Fruit fly (Drosophila melanogaster): ENCODE data around the gene FER.

Gene FER

DNA sequence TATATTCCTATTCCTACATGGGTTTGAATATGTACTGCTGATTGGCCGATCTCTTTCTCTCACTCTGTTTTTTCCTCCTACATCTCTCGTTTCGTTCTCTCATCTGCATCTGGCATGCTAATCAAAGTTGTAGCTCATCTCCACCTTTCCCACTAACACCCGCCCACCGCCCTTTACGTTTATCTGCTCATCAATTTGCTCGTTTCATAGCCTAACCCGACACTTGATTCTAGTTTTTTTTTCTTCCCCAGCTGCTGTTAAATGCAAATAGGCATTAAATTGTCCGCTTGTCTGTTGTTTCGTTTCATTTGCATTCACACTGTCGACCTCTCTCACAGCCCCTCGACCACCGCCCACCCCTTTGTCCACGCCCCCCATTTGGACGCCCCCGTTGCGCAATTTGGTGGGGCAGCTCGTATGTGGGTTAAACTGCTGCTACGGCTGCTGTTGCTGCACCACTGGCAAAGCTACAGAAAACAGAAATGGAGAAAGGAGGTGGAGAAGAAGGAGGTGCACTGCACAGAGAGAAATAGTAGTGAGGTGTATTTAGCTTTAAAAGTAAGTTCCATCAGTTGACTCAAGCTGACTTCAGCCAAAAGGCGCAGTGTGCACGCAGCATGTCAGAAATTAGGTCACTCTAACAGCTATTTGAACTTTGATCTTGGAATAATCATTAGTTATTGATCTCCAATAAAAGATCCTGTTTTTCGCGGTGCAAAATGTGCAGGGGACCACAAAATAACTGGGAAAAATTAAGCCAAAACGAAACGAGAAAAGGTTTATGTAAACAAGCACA, 26.3 kb upstream of the FER start (continued):
- TF ChIP-seq abd-A (tag; optimal IDR thresholded peaks at IDR 0.05), result peak; percentile 34
- TF ChIP-seq phol (tag; optimal IDR thresholded peaks at IDR 0.05), result peak; percentile 27
- no peak for TF ChIP-seq CG33213 (GFP tag; optimal IDR thresholded peaks at IDR 0.05)
- peak; percentile 59 for TF ChIP-seq Drgx (GFP tag; IDR thresholded peaks at IDR 0.05)
- no peak for TF ChIP-seq fd3F (GFP tag; optimal IDR thresholded peaks at IDR 0.05)
- TF ChIP-seq Sox100B (GFP tag; optimal IDR thresholded peaks at IDR 0.05), result no peak
- peak; percentile 41; the same call in 2 of the 3 replicates for TF ChIP-seq row (GFP tag; IDR thresholded peaks at IDR 0.05)
- no peak for TF ChIP-seq mld (GFP tag; IDR thresholded peaks at IDR 0.05; ENCODE audit: partially characterized antibody)
- TF ChIP-seq CG1233 (GFP tag; optimal IDR thresholded peaks at IDR 0.05), result no peak
- peak; percentile 9 for TF ChIP-seq CG2712 (tag; optimal IDR thresholded peaks at IDR 0.05)
- TF ChIP-seq unpg (GFP tag; optimal IDR thresholded peaks at IDR 0.05), result no peak
- TF ChIP-seq Oli (tag; optimal IDR thresholded peaks at IDR 0.05), result peak; percentile 31
- TF ChIP-seq ash1 (GFP tag; optimal IDR thresholded peaks at IDR 0.05), result no peak
- no peak for TF ChIP-seq grn (GFP tag; optimal IDR thresholded peaks at IDR 0.05)
- TF ChIP-seq zfh1 (GFP tag; IDR thresholded peaks at IDR 0.05), result peak; percentile 50; the same call in 1 of the 3 replicates
- no peak for TF ChIP-seq CG4360 (GFP tag; IDR thresholded peaks at IDR 0.05)
- peak; percentile 14 for TF ChIP-seq fd96Cb (tag; optimal IDR thresholded peaks at IDR 0.05)
- TF ChIP-seq CG12769 (tag; optimal IDR thresholded peaks at IDR 0.05), result peak; percentile 45
- no peak for TF ChIP-seq CG3838 (GFP tag; optimal IDR thresholded peaks at IDR 0.05)
- no peak for TF ChIP-seq pum (GFP tag; optimal IDR thresholded peaks at IDR 0.05)
- peak; percentile 14 for TF ChIP-seq CG4820 (GFP tag; optimal IDR thresholded peaks at IDR 0.05)
- no peak for TF ChIP-seq dan (GFP tag; IDR thresholded peaks at IDR 0.05)
- peak; percentile 8; the same call in 1 of the 2 replicates for TF ChIP-seq slbo (GFP tag; IDR thresholded peaks at IDR 0.05)
- TF ChIP-seq CG2199 (GFP tag; IDR thresholded peaks at IDR 0.05), result 0 out of 3 replicates have a peak, but pooled peaks have one; percentile 23
- peak; percentile 21 for TF ChIP-seq CG2678 (tag; optimal IDR thresholded peaks at IDR 0.05)
- TF ChIP-seq tgo (GFP tag; IDR thresholded peaks at IDR 0.05), result no peak
- TF ChIP-seq Hand (GFP tag; optimal IDR thresholded peaks at IDR 0.05), result no peak
- no peak for TF ChIP-seq bcd (GFP tag; optimal IDR thresholded peaks at IDR 0.05)
- TF ChIP-seq CG34376 (GFP tag; optimal IDR thresholded peaks at IDR 0.05), result no peak
- TF ChIP-seq bsh (GFP tag; optimal IDR thresholded peaks at IDR 0.05), result peak in 1 of 2 experiments; percentile 29
- 0 out of 2 replicates have a peak, but pooled peaks have one; percentile 34 for TF ChIP-seq bowl (GFP tag; IDR thresholded peaks at IDR 0.05)
- TF ChIP-seq CG4282 (GFP tag; optimal IDR thresholded peaks at IDR 0.05), result no peak
- peak; percentile 52; the same call in 1 of the 2 replicates for TF ChIP-seq vvl (GFP tag; IDR thresholded peaks at IDR 0.05)
- TF ChIP-seq CG13624 (GFP tag; optimal IDR thresholded peaks at IDR 0.05), result no peak
- TF ChIP-seq run (tag; optimal IDR thresholded peaks at IDR 0.05), result no peak
- peak; percentile 75 for TF ChIP-seq crol (GFP tag; IDR thresholded peaks at IDR 0.05)
- TF ChIP-seq CG17802 (tag; optimal IDR thresholded peaks at IDR 0.05), result no peak
- peak; percentile 4 for TF ChIP-seq CG7839 (tag; optimal IDR thresholded peaks at IDR 0.05)
- TF ChIP-seq CG12155 (GFP tag; optimal IDR thresholded peaks at IDR 0.05), result no peak
- TF ChIP-seq sd (tag; optimal IDR thresholded peaks at IDR 0.05), result no peak
- TF ChIP-seq gsb-n (tag; optimal IDR thresholded peaks at IDR 0.05), result no peak
- TF ChIP-seq Taf1 (GFP tag; IDR thresholded peaks at IDR 0.05), result no peak
- no peak for TF ChIP-seq CG4328 (GFP tag; optimal IDR thresholded peaks at IDR 0.05)
- TF ChIP-seq Med (GFP tag), result peak; percentile 74
- peak; percentile 14 for TF ChIP-seq CG10979 (tag; optimal IDR thresholded peaks at IDR 0.05)
- no peak for TF ChIP-seq Opbp (GFP tag; IDR thresholded peaks at IDR 0.05; ENCODE audit: partially characterized antibody)
- no peak for TF ChIP-seq CTCF (GFP tag; optimal IDR thresholded peaks at IDR 0.05)
- 0 out of 2 replicates have a peak, but pooled peaks have one; percentile 32 for TF ChIP-seq HLH3B (GFP tag; IDR thresholded peaks at IDR 0.05)
- no peak for TF ChIP-seq grau (tag; optimal IDR thresholded peaks at IDR 0.05)
- TF ChIP-seq CG31365 (tag; optimal IDR thresholded peaks at IDR 0.05), result no peak

Data from whole organism, embryonic.